Fruit fly (Drosophila melanogaster) whole organism, prepupa: ENCODE data around the gene dUTPase.
A peak's percentile ranks its signal among the peaks of the same experiment; 100 is the strongest.

Experiments
- Blimp-1 ChIP-seq: fragments of 200-800 bp; sonication (Bioruptor generic); optimal IDR thresholded peaks from 3 replicates; lab custom pipeline; 2017; ENCODE audit warnings: missing biosample characterization, missing genetic modification characterization, mild to moderate bottlenecking, moderate library complexity, missing genetic modification reagents
- CG10631 ChIP-seq: fragments of 200-800 bp; sonication (Bioruptor generic); optimal IDR thresholded peaks from 2 replicates; lab custom pipeline; 2016; ENCODE audit warnings: missing biosample characterization, missing genetic modification characterization
- CG10669 ChIP-seq: fragments of 200-800 bp; sonication (Bioruptor generic); optimal IDR thresholded peaks from 3 replicates; lab custom pipeline; 2018; ENCODE audit warnings: missing biosample characterization, mild to moderate bottlenecking, missing genetic modification characterization, moderate library complexity
- CG11294 ChIP-seq: fragments of 200-800 bp; sonication (Bioruptor generic); IDR thresholded peaks from 2 replicates; pipeline ENCODE4 v1.3.6; 2022; ENCODE audit warnings: missing biosample characterization, missing genetic modification characterization
- CG11762 ChIP-seq: fragments of 200-800 bp; sonication (Bioruptor generic); optimal IDR thresholded peaks from 3 replicates; lab custom pipeline; 2016; ENCODE audit warnings: missing biosample characterization, missing genetic modification characterization; ENCODE audit not compliant: insufficient read depth
- CG11902 ChIP-seq: fragments of 200-800 bp; sonication (Bioruptor generic); optimal IDR thresholded peaks from 3 replicates; lab custom pipeline; 2016; ENCODE audit warnings: missing biosample characterization, missing genetic modification characterization
- CG16779 ChIP-seq: fragments of 200-800 bp; sonication (Bioruptor generic); optimal IDR thresholded peaks from 3 replicates; lab custom pipeline; 2017; ENCODE audit warnings: missing biosample characterization, mild to moderate bottlenecking, missing genetic modification characterization
- CG3032 ChIP-seq: fragments of 200-800 bp; optimal IDR thresholded peaks from 2 replicates; lab custom pipeline; 2019; ENCODE audit warnings: missing biosample characterization, mild to moderate bottlenecking, missing genetic modification characterization, moderate library complexity
- CG31627 ChIP-seq: fragments of 200-800 bp; sonication (Bioruptor generic); optimal IDR thresholded peaks from 3 replicates; lab custom pipeline; 2016; ENCODE audit warnings: missing biosample characterization, missing genetic modification characterization
- CG32006 ChIP-seq: fragments of 200-800 bp; sonication (Bioruptor generic); optimal IDR thresholded peaks from 3 replicates; lab custom pipeline; 2017; ENCODE audit warnings: missing biosample characterization, mild to moderate bottlenecking, missing genetic modification characterization
- CG34406 ChIP-seq: fragments of 200-800 bp; sonication (Bioruptor generic); optimal IDR thresholded peaks from 3 replicates; lab custom pipeline; 2016; ENCODE audit warnings: missing biosample characterization, missing genetic modification characterization
- CG3919 ChIP-seq: fragments of 200-800 bp; sonication (Bioruptor generic); optimal IDR thresholded peaks from 3 replicates; lab custom pipeline; 2016; ENCODE audit warnings: missing biosample characterization, missing genetic modification characterization
- CG6163 ChIP-seq: fragments of 200-800 bp; sonication (Bioruptor generic); IDR thresholded peaks from 3 replicates; pipeline ENCODE4 v1.3.6; 2022; ENCODE audit warnings: missing biosample characterization, missing genetic modification characterization
- CG6276 ChIP-seq: fragments of 200-800 bp; sonication (Bioruptor generic); optimal IDR thresholded peaks from 2 replicates; lab custom pipeline; 2017; ENCODE audit warnings: missing biosample characterization, mild to moderate bottlenecking, missing genetic modification characterization
- CG6792 ChIP-seq: fragments of 200-800 bp; sonication (Bioruptor generic); optimal IDR thresholded peaks from 3 replicates; lab custom pipeline; 2016; ENCODE audit warnings: missing biosample characterization, missing genetic modification characterization
- CG6808 ChIP-seq: fragments of 200-800 bp; sonication (Bioruptor generic); optimal IDR thresholded peaks from 3 replicates; lab custom pipeline; 2017; ENCODE audit warnings: missing biosample characterization, missing genetic modification characterization, mild to moderate bottlenecking, moderate library complexity, missing genetic modification reagents
- CG6854 ChIP-seq: fragments of 200-800 bp; sonication (Bioruptor generic); optimal IDR thresholded peaks from 2 replicates; lab custom pipeline; 2017; ENCODE audit warnings: missing biosample characterization, mild to moderate bottlenecking, missing genetic modification characterization
- CG7368 ChIP-seq: fragments of 200-800 bp; sonication (Bioruptor generic); optimal IDR thresholded peaks from 3 replicates; lab custom pipeline; 2016; ENCODE audit warnings: missing biosample characterization, missing genetic modification characterization
- CG8119 ChIP-seq: fragments of 200-800 bp; sonication (Bioruptor generic); IDR thresholded peaks from 3 replicates; pipeline ENCODE4 v1.3.6; 2022; ENCODE audit warnings: missing biosample characterization, missing genetic modification characterization
- CG8632 ChIP-seq: fragments of 200-800 bp; sonication (Bioruptor generic); optimal IDR thresholded peaks from 3 replicates; lab custom pipeline; 2016; ENCODE audit warnings: missing biosample characterization, missing genetic modification characterization
- CG9139 ChIP-seq: fragments of 200-800 bp; sonication (Bioruptor generic); optimal IDR thresholded peaks from 3 replicates; lab custom pipeline; 2017; ENCODE audit warnings: missing biosample characterization, mild to moderate bottlenecking, missing genetic modification characterization
- Eip75B ChIP-seq: fragments of 200-800 bp; sonication (Bioruptor generic); optimal IDR thresholded peaks from 3 replicates; lab custom pipeline; 2016; ENCODE audit warnings: missing biosample characterization, missing genetic modification characterization
- Eip78C ChIP-seq: fragments of 200-800 bp; sonication (Bioruptor generic); peaks from one replicate; lab custom pipeline; 2016; ENCODE audit warnings: missing biosample characterization, missing genetic modification characterization
- Eip93F ChIP-seq: fragments of 200-800 bp; sonication (Bioruptor generic); optimal IDR thresholded peaks from 2 replicates; lab custom pipeline; 2016; ENCODE audit warnings: missing biosample characterization, mild to moderate bottlenecking, missing genetic modification characterization
- Ets21C ChIP-seq: fragments of 200-800 bp; sonication (Bioruptor generic); optimal IDR thresholded peaks from 3 replicates; lab custom pipeline; 2016; ENCODE audit warnings: missing biosample characterization, missing genetic modification characterization
- Ets96B ChIP-seq: fragments of 200-800 bp; optimal IDR thresholded peaks from 2 replicates; lab custom pipeline; 2019; ENCODE audit warnings: missing biosample characterization, mild to moderate bottlenecking, missing genetic modification characterization, moderate library complexity
- Gug ChIP-seq: fragments of 200-800 bp; sonication (Bioruptor generic); IDR thresholded peaks from 2 replicates; pipeline ENCODE4 v1.3.6; 2022; ENCODE audit warnings: missing biosample characterization, missing genetic modification characterization
- Hr38 ChIP-seq: sonication (Bioruptor generic); optimal IDR thresholded peaks from 2 replicates; lab custom pipeline; 2016; ENCODE audit warnings: missing biosample characterization, missing genetic modification characterization
- Hr39 ChIP-seq: fragments of 200-800 bp; sonication (Bioruptor generic); optimal IDR thresholded peaks from 2 replicates; lab custom pipeline; 2016; ENCODE audit warnings: missing biosample characterization, missing genetic modification characterization
- Hr4 ChIP-seq: fragments of 200-800 bp; sonication (Bioruptor generic); optimal IDR thresholded peaks from 3 replicates; lab custom pipeline; 2016; ENCODE audit warnings: missing biosample characterization, missing genetic modification characterization
- Met ChIP-seq: fragments of 200-800 bp; sonication (Bioruptor generic); optimal IDR thresholded peaks from 3 replicates; lab custom pipeline; 2016; ENCODE audit warnings: missing biosample characterization, missing genetic modification characterization
- OdsH ChIP-seq: fragments of 200-800 bp; sonication (Bioruptor generic); optimal IDR thresholded peaks from 3 replicates; lab custom pipeline; 2016; ENCODE audit warnings: missing biosample characterization, missing genetic modification characterization
- Sox102F ChIP-seq: fragments of 200-800 bp; sonication (Bioruptor generic); optimal IDR thresholded peaks from 2 replicates; lab custom pipeline; 2016; ENCODE audit warnings: missing biosample characterization, mild to moderate bottlenecking, missing genetic modification characterization
- Sox14 ChIP-seq: fragments of 200-800 bp; sonication (Bioruptor generic); optimal IDR thresholded peaks from 3 replicates; lab custom pipeline; 2016; ENCODE audit warnings: missing biosample characterization, missing genetic modification characterization
- Sox15 ChIP-seq: fragments of 200-800 bp; sonication (Bioruptor generic); optimal IDR thresholded peaks from 3 replicates; lab custom pipeline; 2016; ENCODE audit warnings: missing biosample characterization, missing genetic modification characterization
- achi ChIP-seq: fragments of 200-800 bp; sonication (Bioruptor generic); optimal IDR thresholded peaks from 3 replicates; lab custom pipeline; 2016; ENCODE audit warnings: missing biosample characterization, missing genetic modification characterization
- acj6 ChIP-seq: fragments of 200-800 bp; sonication (Bioruptor generic); optimal IDR thresholded peaks from 3 replicates; lab custom pipeline; 2016; ENCODE audit warnings: missing biosample characterization, missing genetic modification characterization
- cyc ChIP-seq: fragments of 200-800 bp; sonication (Bioruptor generic); optimal IDR thresholded peaks from 3 replicates; lab custom pipeline; 2016; ENCODE audit warnings: missing biosample characterization, missing genetic modification characterization
- eg ChIP-seq: fragments of 200-800 bp; sonication (Bioruptor generic); IDR thresholded peaks from 3 replicates; pipeline ENCODE4 v1.3.6; 2022; ENCODE audit warnings: missing biosample characterization, missing genetic modification characterization
- esn ChIP-seq: fragments of 200-800 bp; sonication (Bioruptor generic); optimal IDR thresholded peaks from 2 replicates; lab custom pipeline; 2016; ENCODE audit warnings: missing biosample characterization, mild to moderate bottlenecking, missing genetic modification characterization, moderate library complexity
- fd59A ChIP-seq: fragments of 200-800 bp; sonication (Bioruptor generic); optimal IDR thresholded peaks from 2 replicates; lab custom pipeline; 2017; ENCODE audit warnings: missing biosample characterization, mild to moderate bottlenecking, missing genetic modification characterization, missing genetic modification reagents
- fd85E ChIP-seq: fragments of 200-800 bp; sonication (Bioruptor generic); optimal IDR thresholded peaks from 3 replicates; lab custom pipeline; 2016; ENCODE audit warnings: missing biosample characterization, missing genetic modification characterization
- fkh ChIP-seq: fragments of 200-800 bp; sonication (Bioruptor generic); optimal IDR thresholded peaks from 3 replicates; lab custom pipeline; 2017; ENCODE audit warnings: missing biosample characterization, mild to moderate bottlenecking, missing genetic modification characterization, moderate library complexity
- lz ChIP-seq: fragments of 200-800 bp; sonication (Bioruptor generic); optimal IDR thresholded peaks from 3 replicates; lab custom pipeline; 2016; ENCODE audit warnings: missing biosample characterization, missing genetic modification characterization
- salr ChIP-seq, 2 experiments: fragments of 200-800 bp; sonication (Bioruptor generic); optimal IDR thresholded peaks; 3 replicates each; lab custom pipeline; 2016 to 2018; ENCODE audit warnings: missing biosample characterization in 2 of 2, missing genetic modification characterization in 2 of 2, mild to moderate bottlenecking in 1 of 2
- ss ChIP-seq, 2 experiments: fragments of 200-800 bp; sonication (Bioruptor generic); optimal IDR thresholded peaks; 2 replicates in 1 of 2; 3 replicates in 1 of 2; lab custom pipeline; 2017 to 2018; ENCODE audit warnings: mild to moderate bottlenecking in 2 of 2, missing biosample characterization in 2 of 2, missing genetic modification characterization in 2 of 2, moderate library complexity in 1 of 2
- svp ChIP-seq: fragments of 200-800 bp; sonication (Bioruptor generic); peaks from one replicate; lab custom pipeline; 2016; ENCODE audit warnings: missing biosample characterization, missing genetic modification characterization

Gene dUTPase

dm6 chr2L:11021606-11022005, 10.5 kb downstream of the dUTPase start (continued):
- TF ChIP-seq OdsH (GFP tag; lab: Kevin White, UChicago) (peak; percentile 28), CG8119 (no peak), Ets96B (tag; lab: Kevin White, UChicago) (peak; percentile 23), CG31627 (GFP tag; lab: Kevin White, UChicago) (peak; percentile 54), CG6854 (GFP tag; lab: Kevin White, UChicago) (no peak), Sox15 (GFP tag; lab: Kevin White, UChicago) (no peak), CG6792 (GFP tag; lab: Kevin White, UChicago) (peak; percentile 24), CG7368 (GFP tag; lab: Kevin White, UChicago) (no peak), CG11902 (no peak), Blimp-1 (GFP tag; lab: Kevin White, UChicago) (no peak), Sox102F (GFP tag; lab: Kevin White, UChicago) (peak; percentile 9), CG6808 (peak; percentile 39), CG10631 (GFP tag; lab: Kevin White, UChicago) (peak; percentile 4), Met (GFP tag; lab: Kevin White, UChicago) (peak; percentile 70), Eip78C (GFP tag; lab: Kevin White, UChicago) (peak; percentile 83), Hr39 (GFP tag; lab: Kevin White, UChicago) (peak; percentile 39), ss (GFP tag; optimal IDR thresholded peaks at IDR 0.05; lab: Kevin White, UChicago) (no peak), CG16779 (no peak), esn (GFP tag; lab: Kevin White, UChicago) (peak; percentile 59)

- TF ChIP-seq Hr4 (GFP tag; lab: Kevin White, UChicago) (peak; percentile 25), fd59A (GFP tag; lab: Kevin White, UChicago) (no peak), CG11762 (GFP tag; lab: Kevin White, UChicago) (no peak), Eip78C (GFP tag; lab: Kevin White, UChicago) (peak; percentile 87), CG6808 (no peak), fkh (no peak), Ets21C (GFP tag; lab: Kevin White, UChicago) (peak; percentile 15), achi (GFP tag; lab: Kevin White, UChicago) (peak; percentile 39), Met (GFP tag; lab: Kevin White, UChicago) (peak; percentile 35), Eip93F (GFP tag; lab: Kevin White, UChicago) (no peak), CG10631 (GFP tag; lab: Kevin White, UChicago) (no peak), CG7368 (GFP tag; lab: Kevin White, UChicago) (no peak), CG11902 (no peak), CG6276 (GFP tag; lab: Kevin White, UChicago) (no peak), Sox15 (GFP tag; lab: Kevin White, UChicago) (no peak), CG6854 (GFP tag; lab: Kevin White, UChicago) (no peak), CG9139 (no peak), salr (GFP tag; optimal IDR thresholded peaks at IDR 0.05; lab: Kevin White, UChicago) (peak in 1 of 2 experiments; percentile 14), cyc (GFP tag; lab: Kevin White, UChicago) (peak; percentile 0), esn (GFP tag; lab: Kevin White, UChicago) (peak; percentile 39), CG32006 (GFP tag; lab: Kevin White, UChicago) (peak; percentile 44), CG16779 (no peak), CG3919 (no peak), CG11294 (GFP tag; lab: Robert Waterston, UW) (no peak), CG6163 (GFP tag; lab: Robert Waterston, UW) (peak; percentile 41; the same call in 1 of the 3 replicates), Hr38 (GFP tag; lab: Kevin White, UChicago) (no peak), acj6 (GFP tag; lab: Kevin White, UChicago) (peak; percentile 42), Eip75B (GFP tag; lab: Kevin White, UChicago) (no peak), CG8632 (no peak), eg (GFP tag; lab: Robert Waterston, UW) (no peak), lz (no peak), Hr39 (GFP tag; lab: Kevin White, UChicago) (peak; percentile 9), fd85E (no peak), Ets96B (tag; lab: Kevin White, UChicago) (no peak), Sox14 (GFP tag; lab: Kevin White, UChicago) (peak; percentile 15), Blimp-1 (GFP tag; lab: Kevin White, UChicago) (no peak), Sox102F (GFP tag; lab: Kevin White, UChicago) (peak; percentile 52), Gug (GFP tag; lab: Robert Waterston, UW) (no peak), CG3032 (tag; lab: Kevin White, UChicago) (no peak), CG34406 (GFP tag; lab: Kevin White, UChicago) (no peak), CG8119 (0 out of 3 replicates have a peak, but pooled peaks have one; percentile 25), CG10669 (GFP tag; lab: Kevin White, UChicago) (no peak), OdsH (GFP tag; lab: Kevin White, UChicago) (peak; percentile 40), svp (GFP tag; lab: Kevin White, UChicago) (peak; percentile 67)
These were observed 11.7 kb downstream of the dUTPase start for dm6 chr2L:11022804-11023203.
